Fruit fly (Drosophila melanogaster) whole organism, prepupa: ENCODE data around the gene CG17726.

Source experiments
- CG10631 ChIP-seq: fragments of 200-800 bp; sonication (Bioruptor generic); optimal IDR thresholded peaks from 2 replicates; lab custom pipeline; 2016; ENCODE audit warnings: missing biosample characterization, missing genetic modification characterization
- CG11294 ChIP-seq: fragments of 200-800 bp; sonication (Bioruptor generic); IDR thresholded peaks from 2 replicates; pipeline ENCODE4 v1.3.6; 2022; ENCODE audit warnings: missing biosample characterization, missing genetic modification characterization
- CG11762 ChIP-seq: fragments of 200-800 bp; sonication (Bioruptor generic); optimal IDR thresholded peaks from 3 replicates; lab custom pipeline; 2016; ENCODE audit warnings: missing biosample characterization, missing genetic modification characterization; ENCODE audit not compliant: insufficient read depth
- CG15336 ChIP-seq: fragments of 200-800 bp; sonication (Bioruptor generic); IDR thresholded peaks from 2 replicates; pipeline ENCODE4 v1.3.6; 2022; ENCODE audit warnings: missing biosample characterization, missing genetic modification characterization
- CG16779 ChIP-seq: fragments of 200-800 bp; sonication (Bioruptor generic); optimal IDR thresholded peaks from 3 replicates; lab custom pipeline; 2017; ENCODE audit warnings: missing biosample characterization, mild to moderate bottlenecking, missing genetic modification characterization
- CG3032 ChIP-seq: fragments of 200-800 bp; optimal IDR thresholded peaks from 2 replicates; lab custom pipeline; 2019; ENCODE audit warnings: missing biosample characterization, mild to moderate bottlenecking, missing genetic modification characterization, moderate library complexity
- CG31627 ChIP-seq: fragments of 200-800 bp; sonication (Bioruptor generic); optimal IDR thresholded peaks from 3 replicates; lab custom pipeline; 2016; ENCODE audit warnings: missing biosample characterization, missing genetic modification characterization
- CG34406 ChIP-seq: fragments of 200-800 bp; sonication (Bioruptor generic); optimal IDR thresholded peaks from 3 replicates; lab custom pipeline; 2016; ENCODE audit warnings: missing biosample characterization, missing genetic modification characterization
- CG6854 ChIP-seq: fragments of 200-800 bp; sonication (Bioruptor generic); optimal IDR thresholded peaks from 2 replicates; lab custom pipeline; 2017; ENCODE audit warnings: missing biosample characterization, mild to moderate bottlenecking, missing genetic modification characterization
- CG7368 ChIP-seq: fragments of 200-800 bp; sonication (Bioruptor generic); optimal IDR thresholded peaks from 3 replicates; lab custom pipeline; 2016; ENCODE audit warnings: missing biosample characterization, missing genetic modification characterization
- CG8119 ChIP-seq: fragments of 200-800 bp; sonication (Bioruptor generic); IDR thresholded peaks from 3 replicates; pipeline ENCODE4 v1.3.6; 2022; ENCODE audit warnings: missing biosample characterization, missing genetic modification characterization
- CG8319 ChIP-seq: fragments of 200-800 bp; sonication (Bioruptor generic); optimal IDR thresholded peaks from 3 replicates; lab custom pipeline; 2016; ENCODE audit warnings: missing biosample characterization, missing genetic modification characterization
- CG8632 ChIP-seq: fragments of 200-800 bp; sonication (Bioruptor generic); optimal IDR thresholded peaks from 3 replicates; lab custom pipeline; 2016; ENCODE audit warnings: missing biosample characterization, missing genetic modification characterization
- CG9139 ChIP-seq: fragments of 200-800 bp; sonication (Bioruptor generic); optimal IDR thresholded peaks from 3 replicates; lab custom pipeline; 2017; ENCODE audit warnings: missing biosample characterization, mild to moderate bottlenecking, missing genetic modification characterization
- Eip75B ChIP-seq: fragments of 200-800 bp; sonication (Bioruptor generic); optimal IDR thresholded peaks from 3 replicates; lab custom pipeline; 2016; ENCODE audit warnings: missing biosample characterization, missing genetic modification characterization
- Eip78C ChIP-seq: fragments of 200-800 bp; sonication (Bioruptor generic); peaks from one replicate; lab custom pipeline; 2016; ENCODE audit warnings: missing biosample characterization, missing genetic modification characterization
- Gug ChIP-seq: fragments of 200-800 bp; sonication (Bioruptor generic); IDR thresholded peaks from 2 replicates; pipeline ENCODE4 v1.3.6; 2022; ENCODE audit warnings: missing biosample characterization, missing genetic modification characterization
- Hr38 ChIP-seq: sonication (Bioruptor generic); optimal IDR thresholded peaks from 2 replicates; lab custom pipeline; 2016; ENCODE audit warnings: missing biosample characterization, missing genetic modification characterization
- Lpt ChIP-seq: fragments of 200-800 bp; sonication (Bioruptor generic); optimal IDR thresholded peaks from 3 replicates; lab custom pipeline; 2016; ENCODE audit warnings: missing biosample characterization, missing genetic modification characterization
- Met ChIP-seq: fragments of 200-800 bp; sonication (Bioruptor generic); optimal IDR thresholded peaks from 3 replicates; lab custom pipeline; 2016; ENCODE audit warnings: missing biosample characterization, missing genetic modification characterization
- Smox ChIP-seq: fragments of 200-800 bp; sonication (Bioruptor generic); optimal IDR thresholded peaks from 3 replicates; lab custom pipeline; 2016; ENCODE audit warnings: missing biosample characterization, missing genetic modification characterization
- achi ChIP-seq: fragments of 200-800 bp; sonication (Bioruptor generic); optimal IDR thresholded peaks from 3 replicates; lab custom pipeline; 2016; ENCODE audit warnings: missing biosample characterization, missing genetic modification characterization
- cyc ChIP-seq: fragments of 200-800 bp; sonication (Bioruptor generic); optimal IDR thresholded peaks from 3 replicates; lab custom pipeline; 2016; ENCODE audit warnings: missing biosample characterization, missing genetic modification characterization
- dac ChIP-seq: fragments of 200-800 bp; sonication (Bioruptor generic); optimal IDR thresholded peaks from 2 replicates; lab custom pipeline; 2017; ENCODE audit warnings: missing biosample characterization, mild to moderate bottlenecking, missing genetic modification characterization
- dsx ChIP-seq: fragments of 200-800 bp; optimal IDR thresholded peaks from 3 replicates; lab custom pipeline; 2019; ENCODE audit warnings: missing biosample characterization, mild to moderate bottlenecking, missing genetic modification characterization, moderate library complexity; ENCODE audit not compliant: poor library complexity, severe bottlenecking
- esn ChIP-seq: fragments of 200-800 bp; sonication (Bioruptor generic); optimal IDR thresholded peaks from 2 replicates; lab custom pipeline; 2016; ENCODE audit warnings: missing biosample characterization, mild to moderate bottlenecking, missing genetic modification characterization, moderate library complexity
- pdm3 ChIP-seq: fragments of 200-800 bp; sonication (Bioruptor generic); optimal IDR thresholded peaks from 3 replicates; lab custom pipeline; 2016; ENCODE audit warnings: missing biosample characterization, missing genetic modification characterization
- ss ChIP-seq, 2 experiments: fragments of 200-800 bp; sonication (Bioruptor generic); optimal IDR thresholded peaks; 2 replicates in 1 of 2; 3 replicates in 1 of 2; lab custom pipeline; 2017 to 2018; ENCODE audit warnings: mild to moderate bottlenecking in 2 of 2, missing biosample characterization in 2 of 2, missing genetic modification characterization in 2 of 2, moderate library complexity in 1 of 2
- topi ChIP-seq: fragments of 200-800 bp; sonication (Bioruptor generic); optimal IDR thresholded peaks from 3 replicates; lab custom pipeline; 2016; ENCODE audit warnings: missing biosample characterization, missing genetic modification characterization
- vri ChIP-seq: fragments of 200-800 bp; sonication (Bioruptor generic); optimal IDR thresholded peaks from 3 replicates; lab custom pipeline; 2016; ENCODE audit warnings: missing biosample characterization, mild to moderate bottlenecking, missing genetic modification characterization

The CG17726 gene

dm6 chr3R:11269013-11269412 lies 42.5 kb downstream of the CG17726 start (continued):
- TF ChIP-seq Eip78C (GFP tag; lab: Kevin White, UChicago), result peak; percentile 87
- TF ChIP-seq ss (GFP tag; optimal IDR thresholded peaks at IDR 0.05; lab: Kevin White, UChicago), result peak; percentile 14 to 53
- peak; percentile 4 for TF ChIP-seq CG8319 (GFP tag; lab: Kevin White, UChicago)
- TF ChIP-seq CG34406 (GFP tag; lab: Kevin White, UChicago), result peak; percentile 24
- peak; percentile 33 for TF ChIP-seq CG31627 (GFP tag; lab: Kevin White, UChicago)
- peak; percentile 74 for TF ChIP-seq dac (GFP tag; lab: Kevin White, UChicago)
- peak; percentile 54 for TF ChIP-seq CG9139 (GFP tag; lab: Kevin White, UChicago)
- no peak for TF ChIP-seq CG6854 (GFP tag; lab: Kevin White, UChicago)
- peak; percentile 46 for TF ChIP-seq cyc (GFP tag; lab: Kevin White, UChicago)
- no peak for TF ChIP-seq CG16779 (tag; lab: Kevin White, UChicago)
- TF ChIP-seq pdm3 (GFP tag; lab: Kevin White, UChicago), result peak; percentile 71
- TF ChIP-seq CG10631 (GFP tag; lab: Kevin White, UChicago), result peak; percentile 16
- no peak; the same call in 1 of the 2 replicates for TF ChIP-seq Gug (GFP tag; lab: Robert Waterston, UW)
- peak; percentile 9 for TF ChIP-seq Smox (GFP tag; lab: Kevin White, UChicago)
- peak; percentile 8 for TF ChIP-seq Lpt
- peak; percentile 47 for TF ChIP-seq Eip75B (GFP tag; lab: Kevin White, UChicago)
- TF ChIP-seq CG3032 (tag; lab: Kevin White, UChicago), result no peak
- peak; percentile 63 for TF ChIP-seq Met
- TF ChIP-seq achi, result peak; percentile 61
- peak; percentile 13 for TF ChIP-seq CG8632 (GFP tag; lab: Kevin White, UChicago)
- TF ChIP-seq CG15336 (GFP tag; lab: Robert Waterston, UW), result no peak
- TF ChIP-seq CG8119 (GFP tag; lab: Robert Waterston, UW), result no peak
- peak; percentile 8 for TF ChIP-seq dsx

- TF ChIP-seq vri (GFP tag; lab: Kevin White, UChicago) (no peak), CG11294 (GFP tag; lab: Robert Waterston, UW) (no peak), CG8119 (GFP tag; lab: Robert Waterston, UW) (no peak), CG31627 (GFP tag; lab: Kevin White, UChicago) (no peak), CG7368 (no peak)
Observed at dm6 chr3R:11270574-11270973, 44.0 kb downstream of the CG17726 start.

dm6 chr3R:11272667-11273066 lies 46.1 kb downstream of the CG17726 start:
- TF ChIP-seq esn (GFP tag; lab: Kevin White, UChicago), result no peak
- no peak for TF ChIP-seq Hr38 (GFP tag; lab: Kevin White, UChicago)
- no peak for TF ChIP-seq CG11762 (GFP tag; lab: Kevin White, UChicago)
- no peak for TF ChIP-seq dsx
- no peak for TF ChIP-seq topi (GFP tag; lab: Kevin White, UChicago)
